Fruit fly (Drosophila melanogaster): ENCODE data around the gene CG6709.

Gene CG6709

DNA sequence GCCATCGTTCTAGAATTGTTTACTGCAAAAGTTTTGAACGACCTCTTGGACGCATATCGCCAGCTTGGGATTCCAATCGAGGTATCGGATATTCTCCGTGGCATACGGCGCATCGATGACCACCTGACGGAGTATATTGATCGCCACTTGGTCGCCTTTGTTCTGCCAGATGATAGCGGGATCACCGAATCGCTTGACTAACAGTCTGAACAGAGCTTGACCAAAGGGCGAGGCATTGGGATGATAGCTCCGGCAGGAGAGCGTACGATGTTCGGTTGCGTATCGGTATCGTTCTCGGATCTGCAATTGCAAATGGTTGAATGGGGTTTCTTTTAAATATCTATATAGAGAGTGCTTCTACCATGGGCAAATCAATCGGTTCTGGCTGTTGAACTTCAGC lies 560 bp downstream of the CG6709 start:
- no peak for TF ChIP-seq gl (tag; optimal IDR thresholded peaks at IDR 0.05)
- no peak for TF ChIP-seq Snoo (tag; optimal IDR thresholded peaks at IDR 0.05)
- no peak for TF ChIP-seq CG32121 (GFP tag; IDR thresholded peaks at IDR 0.05)
- TF ChIP-seq D1 (tag; optimal IDR thresholded peaks at IDR 0.05) = no peak
- TF ChIP-seq Pif1B (GFP tag; optimal IDR thresholded peaks at IDR 0.05) = no peak
- no peak for TF ChIP-seq CG15710 (tag; optimal IDR thresholded peaks at IDR 0.05)
- no peak for TF ChIP-seq EcR (GFP tag; optimal IDR thresholded peaks at IDR 0.05)
- no peak for TF ChIP-seq CG8301 (tag; optimal IDR thresholded peaks at IDR 0.05)
- no peak for TF ChIP-seq rn (GFP tag; IDR thresholded peaks at IDR 0.05)
- no peak for TF ChIP-seq CG34367 (tag; optimal IDR thresholded peaks at IDR 0.05)
- TF ChIP-seq CG17806 (tag; optimal IDR thresholded peaks at IDR 0.05) = no peak
- TF ChIP-seq CG12605 (GFP tag; IDR thresholded peaks at IDR 0.05) = no peak
- no peak for TF ChIP-seq CG13204 (GFP tag; optimal IDR thresholded peaks at IDR 0.05)
- TF ChIP-seq Pif1A (GFP tag; optimal IDR thresholded peaks at IDR 0.05) = no peak
- no peak for TF ChIP-seq fd96Ca (GFP tag; IDR thresholded peaks at IDR 0.05)
- no peak for TF ChIP-seq CG14655 (GFP tag; optimal IDR thresholded peaks at IDR 0.05)
- no peak for TF ChIP-seq Ets98B (GFP tag; IDR thresholded peaks at IDR 0.05)

DNA sequence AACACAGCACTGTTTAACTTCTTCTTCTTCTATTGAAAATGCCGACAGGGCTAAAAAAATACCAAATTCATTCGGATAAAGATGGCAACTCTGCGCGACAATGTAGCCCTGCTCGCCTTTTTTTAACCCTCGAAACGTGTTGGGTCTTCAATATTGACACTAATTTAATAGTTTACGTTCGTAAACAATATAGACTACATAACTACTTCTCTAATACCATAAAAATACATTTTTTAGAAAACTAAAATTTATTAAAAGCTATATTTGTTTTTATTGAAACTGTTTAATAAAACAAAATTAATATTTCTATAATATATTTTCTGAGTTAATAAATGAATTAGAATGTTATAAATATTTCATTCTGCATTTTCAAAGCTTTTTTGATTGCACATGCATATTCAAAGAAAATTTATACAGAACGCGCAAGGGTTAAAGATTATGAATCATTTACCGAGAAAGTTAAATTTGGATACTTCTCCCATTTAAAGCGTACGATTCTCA lies 5.9 kb downstream of the CG6709 start, which contains the start of the genes Taf2 and CalpB:
Gene Taf2 (minus strand): TSS at position 54 of the 501 bp plus-strand sequence.
Gene CalpB (plus strand): TSS at position 133 of the 501 bp plus-strand sequence.
- TF ChIP-seq Snoo (tag; optimal IDR thresholded peaks at IDR 0.05) (peak; percentile 84), rn (GFP tag; IDR thresholded peaks at IDR 0.05) (0 out of 2 replicates have a peak, but pooled peaks have one; percentile 43), CG8159 (tag; optimal IDR thresholded peaks at IDR 0.05) (peak; percentile 97), CG9948 (tag; optimal IDR thresholded peaks at IDR 0.05) (peak; percentile 94), CG4496 (GFP tag; IDR thresholded peaks at IDR 0.05) (peak; percentile 75), CG10348 (GFP tag; IDR thresholded peaks at IDR 0.05) (no peak), D1 (tag; optimal IDR thresholded peaks at IDR 0.05) (peak; percentile 93), CG15710 (tag; optimal IDR thresholded peaks at IDR 0.05) (peak; percentile 92), EcR (GFP tag; optimal IDR thresholded peaks at IDR 0.05) (no peak), CG32121 (GFP tag; IDR thresholded peaks at IDR 0.05) (peak; percentile 80), Ets98B (GFP tag; IDR thresholded peaks at IDR 0.05) (peak; percentile 67), CG12605 (GFP tag; IDR thresholded peaks at IDR 0.05) (peak; percentile 44; the same call in 1 of the 2 replicates), Pif1A (GFP tag; optimal IDR thresholded peaks at IDR 0.05) (no peak), CG13204 (GFP tag; optimal IDR thresholded peaks at IDR 0.05) (no peak), Pif1B (GFP tag; optimal IDR thresholded peaks at IDR 0.05) (no peak), CG17806 (tag; optimal IDR thresholded peaks at IDR 0.05) (peak; percentile 88), CG8301 (tag; optimal IDR thresholded peaks at IDR 0.05) (peak; percentile 84), CG14655 (GFP tag; optimal IDR thresholded peaks at IDR 0.05) (peak; percentile 90), gl (tag; optimal IDR thresholded peaks at IDR 0.05) (peak; percentile 48), CG34367 (tag; optimal IDR thresholded peaks at IDR 0.05) (peak; percentile 66), fd96Ca (GFP tag; IDR thresholded peaks at IDR 0.05) (peak; percentile 28; the same call in 1 of the 3 replicates)

DNA sequence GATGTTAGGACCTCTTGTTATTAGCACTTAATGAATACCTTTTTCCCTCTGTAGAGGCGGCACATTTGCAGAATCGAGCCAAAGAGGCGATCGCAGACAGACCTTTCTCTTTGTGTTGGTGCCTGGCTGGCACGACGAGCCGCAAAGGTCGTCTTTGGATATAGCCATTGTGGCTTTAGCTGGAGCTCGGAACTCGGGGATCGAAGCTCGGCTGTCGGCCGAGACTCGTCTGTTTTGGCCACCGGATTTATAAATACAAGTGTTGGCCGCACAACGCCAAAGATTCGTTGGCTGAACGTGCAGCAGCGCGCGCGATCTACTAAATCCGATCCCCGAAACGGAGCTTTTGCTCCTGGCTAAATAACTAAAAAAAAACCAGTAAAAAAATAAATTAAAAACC lies 15.9 kb downstream of the CG6709 start, which contains the start of gene CG34382:
Gene CG34382 (plus strand): TSS at position 301 of the 400 bp plus-strand sequence.
- TF ChIP-seq CG4496 (GFP tag; IDR thresholded peaks at IDR 0.05) (0 out of 3 replicates have a peak, but pooled peaks have one; percentile 41), CG8301 (tag; optimal IDR thresholded peaks at IDR 0.05) (no peak), Ets98B (GFP tag; IDR thresholded peaks at IDR 0.05) (no peak), CG14655 (GFP tag; optimal IDR thresholded peaks at IDR 0.05) (no peak), CG17806 (tag; optimal IDR thresholded peaks at IDR 0.05) (no peak), CG10348 (GFP tag; IDR thresholded peaks at IDR 0.05) (no peak), Pif1B (GFP tag; optimal IDR thresholded peaks at IDR 0.05) (no peak), CG13204 (GFP tag; optimal IDR thresholded peaks at IDR 0.05) (no peak)

dm6 chr3L:9872035-9872434 lies 22.5 kb downstream of the CG6709 start:
- TF ChIP-seq CG32121 (GFP tag; IDR thresholded peaks at IDR 0.05) = 0 out of 2 replicates have a peak, but pooled peaks have one; percentile 18
- TF ChIP-seq Pif1B (GFP tag; optimal IDR thresholded peaks at IDR 0.05) = peak; percentile 39
- no peak for TF ChIP-seq CG17806 (tag; optimal IDR thresholded peaks at IDR 0.05)
- peak; percentile 3 for TF ChIP-seq CG15710 (tag; optimal IDR thresholded peaks at IDR 0.05)
- TF ChIP-seq EcR (GFP tag; optimal IDR thresholded peaks at IDR 0.05) = no peak
- peak; percentile 62 for TF ChIP-seq CG8301 (tag; optimal IDR thresholded peaks at IDR 0.05)
- no peak for TF ChIP-seq CG14655 (GFP tag; optimal IDR thresholded peaks at IDR 0.05)
- peak; percentile 2 for TF ChIP-seq Snoo (tag; optimal IDR thresholded peaks at IDR 0.05)
- 0 out of 3 replicates have a peak, but pooled peaks have one; percentile 56 for TF ChIP-seq CG4496 (GFP tag; IDR thresholded peaks at IDR 0.05)
- TF ChIP-seq fd96Ca (GFP tag; IDR thresholded peaks at IDR 0.05) = peak; percentile 38; the same call in 2 of the 3 replicates
- peak; percentile 36 for TF ChIP-seq CG9948 (tag; optimal IDR thresholded peaks at IDR 0.05)
- TF ChIP-seq CG8159 (tag; optimal IDR thresholded peaks at IDR 0.05) = peak; percentile 46
- TF ChIP-seq Ets98B (GFP tag; IDR thresholded peaks at IDR 0.05) = peak; percentile 13; the same call in 1 of the 2 replicates

DNA sequence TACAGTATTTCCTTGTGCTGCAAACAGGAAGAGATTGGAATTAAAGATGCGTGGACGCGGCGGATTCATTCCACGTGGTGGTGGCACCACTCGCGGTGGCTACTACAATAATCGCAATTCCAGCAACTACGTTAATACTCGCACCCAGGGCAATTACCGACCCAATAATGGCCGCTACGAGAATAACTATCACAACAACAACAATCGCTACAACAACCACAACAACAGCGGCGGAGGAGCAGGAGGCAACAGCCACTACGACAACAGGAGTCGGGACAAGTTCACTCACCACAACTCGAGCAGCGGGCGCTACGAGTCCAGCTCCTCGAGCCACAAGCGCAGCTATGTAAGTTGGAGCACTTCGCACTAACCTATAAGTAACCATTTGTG lies 29.5 kb downstream of the CG6709 start:
- TF ChIP-seq CG8301 (tag; optimal IDR thresholded peaks at IDR 0.05) (no peak), Pif1A (GFP tag; optimal IDR thresholded peaks at IDR 0.05) (no peak)

DNA sequence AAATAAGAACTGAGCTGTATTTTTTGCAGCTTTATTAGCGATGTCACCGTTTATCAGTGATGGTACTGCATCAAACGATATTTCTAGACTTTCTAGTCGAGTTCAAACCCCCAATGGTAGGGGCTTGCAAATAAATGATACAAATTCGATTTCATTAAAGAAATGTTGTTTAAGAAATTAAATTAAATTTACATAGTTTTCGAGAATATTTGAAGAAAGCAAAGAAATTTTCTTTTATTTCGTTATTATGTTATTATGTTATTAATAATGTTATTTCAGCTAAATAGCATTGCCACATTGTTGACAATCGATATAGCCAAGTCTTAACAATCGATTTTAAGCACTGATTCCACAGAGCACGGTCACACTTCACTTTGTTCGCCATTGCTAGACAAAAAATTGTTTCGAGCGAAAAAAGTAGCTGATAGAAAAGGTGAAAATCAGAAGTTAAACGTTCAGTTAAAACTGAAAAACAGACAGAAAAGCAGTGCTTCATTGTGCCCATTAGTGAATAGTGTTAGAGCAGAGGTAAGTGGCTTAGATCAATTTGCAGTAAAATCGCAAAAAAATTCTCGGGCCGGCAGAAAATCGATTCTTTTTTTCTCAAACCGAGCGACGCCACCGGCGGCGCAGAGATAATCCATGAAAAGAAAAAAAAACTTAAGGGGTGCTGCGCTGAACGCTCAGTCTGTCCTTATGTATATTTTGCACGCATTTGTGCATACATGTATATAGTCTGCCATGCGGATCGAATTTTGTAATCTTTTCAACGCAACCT lies 30.1 kb downstream of the CG6709 start, which contains the start of the genes iPLA2-VIA and Ciz1:
Gene iPLA2-VIA (minus strand): TSS at position 75 of the 778 bp plus-strand sequence.
Gene Ciz1 (plus strand): TSS at position 365 of the 778 bp plus-strand sequence.
- no peak for TF ChIP-seq Ets98B (GFP tag; IDR thresholded peaks at IDR 0.05)
- no peak for TF ChIP-seq CG32121 (GFP tag; IDR thresholded peaks at IDR 0.05)
- TF ChIP-seq CG12605 (GFP tag; IDR thresholded peaks at IDR 0.05) = no peak
- no peak for TF ChIP-seq Snoo (tag; optimal IDR thresholded peaks at IDR 0.05)
- no peak for TF ChIP-seq fd96Ca (GFP tag; IDR thresholded peaks at IDR 0.05)
